Fruit fly (Drosophila melanogaster) whole organism, embryonic: ENCODE data around the gene CG32271.

Experiments
- B-H2 ChIP-seq: fragments of 200-800 bp; sonication (Bioruptor generic); optimal IDR thresholded peaks from 2 replicates; lab custom pipeline; 2018; ENCODE audit warnings: missing biosample characterization, mild to moderate bottlenecking, missing genetic modification characterization
- Bdp1 ChIP-seq: fragments of 200-800 bp; sonication (Bioruptor generic); optimal IDR thresholded peaks from 3 replicates; lab custom pipeline; 2016; ENCODE audit warnings: missing biosample characterization, missing genetic modification characterization
- Bgb ChIP-seq: fragments of 200-800 bp; sonication (Bioruptor generic); IDR thresholded peaks from 2 replicates; pipeline ENCODE4 v1.3.6; 2022; ENCODE audit warnings: missing biosample characterization, missing genetic modification characterization; ENCODE audit not compliant: partially characterized antibody
- BtbVII ChIP-seq: fragments of 200-800 bp; sonication (Bioruptor generic); optimal IDR thresholded peaks from 3 replicates; lab custom pipeline; 2017; ENCODE audit warnings: missing biosample characterization, mild to moderate bottlenecking, missing genetic modification characterization
- CG10366 ChIP-seq: fragments of 200-800 bp; sonication (Bioruptor generic); IDR thresholded peaks from 2 replicates; pipeline ENCODE4 v1.3.6; 2022; ENCODE audit warnings: missing biosample characterization, missing genetic modification characterization
- CG13287 ChIP-seq: fragments of 200-800 bp; sonication (Bioruptor generic); IDR thresholded peaks from 2 replicates; pipeline ENCODE4 v1.3.6; 2022; ENCODE audit warnings: missing biosample characterization, missing genetic modification characterization; ENCODE audit not compliant: partially characterized antibody
- CG16813 ChIP-seq: fragments of 200-800 bp; sonication (Bioruptor generic); IDR thresholded peaks from 3 replicates; pipeline ENCODE4 v1.3.6; 2022; ENCODE audit warnings: missing biosample characterization, missing genetic modification characterization; ENCODE audit not compliant: partially characterized antibody
- CG17359 ChIP-seq: fragments of 200-800 bp; sonication (Bioruptor generic); optimal IDR thresholded peaks from 3 replicates; lab custom pipeline; 2018; ENCODE audit warnings: missing biosample characterization, mild to moderate bottlenecking, missing genetic modification characterization, moderate library complexity
- CG18764 ChIP-seq: fragments of 200-800 bp; sonication (Bioruptor generic); optimal IDR thresholded peaks from 3 replicates; lab custom pipeline; 2016; ENCODE audit warnings: missing biosample characterization, missing genetic modification characterization
- CG2116 ChIP-seq: fragments of 200-800 bp; sonication (Bioruptor generic); optimal IDR thresholded peaks from 3 replicates; lab custom pipeline; 2018; ENCODE audit warnings: missing biosample characterization, mild to moderate bottlenecking, missing genetic modification characterization
- CG2712 ChIP-seq: fragments of 200-800 bp; optimal IDR thresholded peaks from 3 replicates; lab custom pipeline; 2019; ENCODE audit warnings: missing biosample characterization, mild to moderate bottlenecking, missing genetic modification characterization, moderate library complexity
- CG30403 ChIP-seq: fragments of 200-800 bp; sonication (Bioruptor generic); optimal IDR thresholded peaks from 3 replicates; lab custom pipeline; 2016; ENCODE audit warnings: missing biosample characterization, missing genetic modification characterization
- CG31365 ChIP-seq: fragments of 200-800 bp; sonication (Bioruptor generic); optimal IDR thresholded peaks from 2 replicates; lab custom pipeline; 2018; ENCODE audit warnings: missing biosample characterization, mild to moderate bottlenecking, missing genetic modification characterization
- CG32767 ChIP-seq: fragments of 200-800 bp; sonication (Bioruptor generic); IDR thresholded peaks from 2 replicates; pipeline ENCODE4 v1.3.6; 2022; ENCODE audit warnings: missing biosample characterization, missing genetic modification characterization
- CG3281 ChIP-seq: fragments of 200-800 bp; sonication (Bioruptor generic); optimal IDR thresholded peaks from 3 replicates; lab custom pipeline; 2017; ENCODE audit warnings: missing biosample characterization, mild to moderate bottlenecking, missing genetic modification characterization
- CG4617 ChIP-seq: fragments of 200-800 bp; sonication (Bioruptor generic); optimal IDR thresholded peaks from 3 replicates; lab custom pipeline; 2016; ENCODE audit warnings: missing biosample characterization, missing genetic modification characterization, borderline replicate concordance
- CG7839 ChIP-seq: fragments of 200-800 bp; sonication (Bioruptor generic); optimal IDR thresholded peaks from 3 replicates; lab custom pipeline; 2018; ENCODE audit warnings: missing biosample characterization, mild to moderate bottlenecking, missing genetic modification characterization, moderate library complexity
- CG7928 ChIP-seq: fragments of 200-800 bp; sonication (Bioruptor generic); optimal IDR thresholded peaks from 2 replicates; lab custom pipeline; 2017; ENCODE audit warnings: missing biosample characterization, mild to moderate bottlenecking, missing genetic modification characterization
- CG8290 ChIP-seq, 3 experiments: fragments of 200-800 bp; sonication (Bioruptor generic); optimal IDR thresholded peaks; 2 replicates each; lab custom pipeline; 2016 to 2019; ENCODE audit warnings: missing biosample characterization in 3 of 3, missing genetic modification characterization in 3 of 3, mild to moderate bottlenecking in 2 of 3, moderate library complexity in 1 of 3
- CG9797 ChIP-seq: fragments of 200-800 bp; sonication (Bioruptor generic); optimal IDR thresholded peaks from 3 replicates; lab custom pipeline; 2018; ENCODE audit warnings: missing biosample characterization, mild to moderate bottlenecking, missing genetic modification characterization
- CG9932 ChIP-seq: fragments of 200-800 bp; sonication (Bioruptor generic); IDR thresholded peaks from 2 replicates; pipeline ENCODE4 v1.3.6; 2022; ENCODE audit warnings: missing biosample characterization, missing genetic modification characterization
- Dad ChIP-seq: fragments of 200-800 bp; sonication (Bioruptor generic); optimal IDR thresholded peaks from 3 replicates; lab custom pipeline; 2016; ENCODE audit warnings: missing biosample characterization, missing genetic modification characterization
- Dbx ChIP-seq: fragments of 200-800 bp; sonication (Bioruptor generic); IDR thresholded peaks from 3 replicates; pipeline ENCODE4 v1.3.6; 2022; ENCODE audit warnings: missing biosample characterization, missing genetic modification characterization
- Dek ChIP-seq: fragments of 200-800 bp; sonication (Bioruptor generic); optimal IDR thresholded peaks from 3 replicates; lab custom pipeline; 2019; ENCODE audit warnings: missing biosample characterization, mild to moderate bottlenecking, missing genetic modification characterization, moderate library complexity
- Dll ChIP-seq: fragments of 200-800 bp; sonication (Bioruptor generic); IDR thresholded peaks from 4 replicates; pipeline ENCODE4 v1.3.6; 2022; ENCODE audit warnings: missing biosample characterization, missing genetic modification characterization; ENCODE audit not compliant: partially characterized antibody
- H2.0 ChIP-seq: fragments of 200-800 bp; sonication (Bioruptor generic); IDR thresholded peaks from 2 replicates; pipeline ENCODE4 v1.3.6; 2022; ENCODE audit warnings: missing biosample characterization, missing genetic modification characterization
- HmgD ChIP-seq: fragments of 200-800 bp; sonication (Bioruptor generic); optimal IDR thresholded peaks from 3 replicates; lab custom pipeline; 2016; ENCODE audit warnings: missing biosample characterization, missing genetic modification characterization
- HmgZ ChIP-seq: fragments of 200-800 bp; sonication (Bioruptor generic); optimal IDR thresholded peaks from 2 replicates; lab custom pipeline; 2018; ENCODE audit warnings: missing biosample characterization, mild to moderate bottlenecking, missing genetic modification characterization
- Hr3 ChIP-seq: fragments of 200-800 bp; sonication (Bioruptor generic); optimal IDR thresholded peaks from 3 replicates; lab custom pipeline; 2016; ENCODE audit warnings: missing biosample characterization, missing genetic modification characterization
- Hr51 ChIP-seq, 2 experiments: fragments of 200-800 bp; sonication (Bioruptor generic); optimal IDR thresholded peaks; 2 replicates in 1 of 2; 3 replicates in 1 of 2; lab custom pipeline; 2016 to 2018; ENCODE audit warnings: missing biosample characterization in 2 of 2, missing genetic modification characterization in 2 of 2, mild to moderate bottlenecking in 1 of 2, moderate library complexity in 1 of 2
- Lhr ChIP-seq: fragments of 200-800 bp; sonication (Bioruptor generic); optimal IDR thresholded peaks from 3 replicates; lab custom pipeline; 2017; ENCODE audit warnings: mild to moderate bottlenecking, missing biosample characterization, missing genetic modification reagents, missing genetic modification characterization
- Rfx ChIP-seq: fragments of 200-800 bp; sonication (Bioruptor generic); IDR thresholded peaks from 2 replicates; pipeline ENCODE4 v1.3.6; 2022; ENCODE audit warnings: missing biosample characterization, missing genetic modification characterization
- Sin3A ChIP-seq: fragments of >200 bp; optimal IDR thresholded peaks from 2 replicates; lab custom pipeline; 2018
- Spps ChIP-seq: fragments of 200-800 bp; sonication (Bioruptor generic); optimal IDR thresholded peaks from 2 replicates; lab custom pipeline; 2018; ENCODE audit warnings: missing biosample characterization, mild to moderate bottlenecking, missing genetic modification characterization
- Stat92E ChIP-seq, 3 experiments: fragments of >200 bp in 2 of 3; fragments of 200-800 bp in 1 of 3; sonication (Bioruptor generic) in 1 of 3; optimal IDR thresholded peaks; 2 replicates each; lab custom pipeline; 2017 to 2019; ENCODE audit warnings: missing biosample characterization in 3 of 3, missing genetic modification characterization in 3 of 3, mild to moderate bottlenecking in 1 of 3, moderate library complexity in 1 of 3
- ato ChIP-seq: fragments of 200-800 bp; sonication (Bioruptor generic); IDR thresholded peaks from 2 replicates; pipeline ENCODE4 v1.3.6; 2022; ENCODE audit warnings: missing biosample characterization, missing genetic modification characterization; ENCODE audit not compliant: partially characterized antibody
- btn ChIP-seq: fragments of 200-800 bp; sonication (Bioruptor generic); optimal IDR thresholded peaks from 2 replicates; lab custom pipeline; 2016; ENCODE audit warnings: missing biosample characterization, missing genetic modification characterization
- chinmo ChIP-seq: fragments of 200-800 bp; sonication (Bioruptor generic); IDR thresholded peaks from 4 replicates; pipeline ENCODE4 v1.3.6; 2022; ENCODE audit warnings: missing biosample characterization, missing genetic modification characterization; ENCODE audit not compliant: partially characterized antibody
- da ChIP-seq: fragments of 200-800 bp; sonication (Bioruptor generic); optimal IDR thresholded peaks from 2 replicates; lab custom pipeline; 2016; ENCODE audit warnings: missing biosample characterization, missing genetic modification characterization
- gce ChIP-seq: fragments of 200-800 bp; sonication (Bioruptor generic); IDR thresholded peaks from 3 replicates; pipeline ENCODE4 v1.3.6; 2022; ENCODE audit warnings: missing biosample characterization, missing genetic modification characterization
- hb ChIP-seq: fragments of 200-800 bp; sonication (Bioruptor generic); IDR thresholded peaks from 3 replicates; pipeline ENCODE4 v1.3.6; 2022; ENCODE audit warnings: missing biosample characterization, missing genetic modification characterization; ENCODE audit not compliant: partially characterized antibody
- ken ChIP-seq: fragments of 200-800 bp; sonication (Bioruptor generic); IDR thresholded peaks from 3 replicates; pipeline ENCODE4 v1.3.6; 2022; ENCODE audit warnings: missing biosample characterization, missing genetic modification characterization
- p53 ChIP-seq: fragments of 200-800 bp; sonication (Bioruptor generic); optimal IDR thresholded peaks from 2 replicates; lab custom pipeline; 2016; ENCODE audit warnings: missing biosample characterization, missing genetic modification characterization
- pb ChIP-seq: fragments of 200-800 bp; sonication (Bioruptor generic); optimal IDR thresholded peaks from 3 replicates; lab custom pipeline; 2016; ENCODE audit warnings: missing biosample characterization, missing genetic modification characterization
- row ChIP-seq: fragments of 200-800 bp; sonication (Bioruptor generic); IDR thresholded peaks from 3 replicates; pipeline ENCODE4 v1.3.6; 2022; ENCODE audit warnings: missing biosample characterization, missing genetic modification characterization
- tx ChIP-seq: fragments of 200-800 bp; sonication (Bioruptor generic); optimal IDR thresholded peaks from 2 replicates; lab custom pipeline; 2016; ENCODE audit warnings: missing biosample characterization, missing genetic modification characterization
- unc-4 ChIP-seq: fragments of 200-800 bp; sonication (Bioruptor generic); IDR thresholded peaks from 2 replicates; pipeline ENCODE4 v1.3.6; 2022; ENCODE audit warnings: missing biosample characterization, missing genetic modification characterization; ENCODE audit not compliant: partially characterized antibody

Gene CG32271

dm6 chr3L:3239033-3239752 lies 36.2 kb upstream of the CG32271 start, which contains the start of gene CG17746 (continued):
- peak; percentile 91 for TF ChIP-seq CG4617 (GFP tag; lab: Kevin White, UChicago)
- no peak for TF ChIP-seq btn
- TF ChIP-seq Hr3 (GFP tag; lab: Kevin White, UChicago) = peak; percentile 41
- TF ChIP-seq CG2712 (tag; lab: Kevin White, UChicago) = peak; percentile 56
- TF ChIP-seq gce (GFP tag; lab: Robert Waterston, UW) = no peak
- peak; percentile 41; the same call in 1 of the 2 replicates for TF ChIP-seq unc-4 (GFP tag; lab: Robert Waterston, UW)
- no peak for TF ChIP-seq Spps
- peak; percentile 39 for TF ChIP-seq CG2116 (GFP tag; lab: Kevin White, UChicago)
- peak in 1 of 2 experiments; percentile 78 for TF ChIP-seq Hr51 (GFP tag; optimal IDR thresholded peaks at IDR 0.05; lab: Kevin White, UChicago)
- TF ChIP-seq da (GFP tag; lab: Kevin White, UChicago) = peak; percentile 25
- no peak for TF ChIP-seq row
- TF ChIP-seq ken (GFP tag; lab: Robert Waterston, UW) = peak; percentile 64; the same call in 2 of the 3 replicates
- TF ChIP-seq Dad = peak; percentile 41
- peak; percentile 92 for TF ChIP-seq Lhr (GFP tag; lab: Kevin White, UChicago)
- peak; percentile 48 for TF ChIP-seq tx (GFP tag; lab: Kevin White, UChicago)
- peak; percentile 59 for TF ChIP-seq p53 (GFP tag; lab: Kevin White, UChicago)
- TF ChIP-seq Bgb (GFP tag; lab: Robert Waterston, UW) = peak; percentile 58
- TF ChIP-seq CG16813 (GFP tag; lab: Robert Waterston, UW) = peak; percentile 60; the same call in 2 of the 3 replicates
- peak; percentile 74 for TF ChIP-seq CG9932 (GFP tag; lab: Robert Waterston, UW)
- TF ChIP-seq CG9797 (GFP tag; lab: Kevin White, UChicago) = peak; percentile 93
- peak in 1 of 3 experiments; percentile 38 for TF ChIP-seq Stat92E (GFP tag; optimal IDR thresholded peaks at IDR 0.05; lab: Kevin White, UChicago)
- peak; percentile 64 for TF ChIP-seq Sin3A (lab: Kevin White, UChicago)
- peak; percentile 0 for TF ChIP-seq BtbVII
- peak; percentile 79 for TF ChIP-seq Rfx (GFP tag; lab: Robert Waterston, UW)
- 0 out of 2 replicates have a peak, but pooled peaks have one; percentile 9 for TF ChIP-seq H2.0 (GFP tag; lab: Robert Waterston, UW)
- no peak for TF ChIP-seq CG18764 (GFP tag; lab: Kevin White, UChicago)
- no peak for TF ChIP-seq CG10366 (GFP tag; lab: Robert Waterston, UW)
- peak; percentile 67 for TF ChIP-seq B-H2 (GFP tag; lab: Kevin White, UChicago)
- no peak for TF ChIP-seq CG32767 (GFP tag; lab: Robert Waterston, UW)
- TF ChIP-seq Bdp1 = peak; percentile 56
- peak; percentile 52; the same call in 2 of the 3 replicates for TF ChIP-seq Dbx (GFP tag; lab: Robert Waterston, UW)
- peak; percentile 14 for TF ChIP-seq pb
- peak; percentile 22; the same call in 1 of the 3 replicates for TF ChIP-seq hb (GFP tag; lab: Robert Waterston, UW)
- peak; percentile 57; the same call in 3 of the 4 replicates for TF ChIP-seq Dll (GFP tag; lab: Robert Waterston, UW)
- TF ChIP-seq CG30403 (GFP tag; lab: Kevin White, UChicago) = peak; percentile 60
- peak; percentile 21 for TF ChIP-seq CG17359 (tag; lab: Kevin White, UChicago)
- peak; percentile 72 for TF ChIP-seq CG13287 (GFP tag; lab: Robert Waterston, UW)
- no peak for TF ChIP-seq CG7839 (tag; lab: Kevin White, UChicago)
- peak; percentile 50; the same call in 1 of the 2 replicates for TF ChIP-seq ato (GFP tag; lab: Robert Waterston, UW)
- TF ChIP-seq CG31365 (tag; lab: Kevin White, UChicago) = peak; percentile 35
- TF ChIP-seq HmgZ (tag; lab: Kevin White, UChicago) = peak; percentile 81
- 0 out of 4 replicates have a peak, but pooled peaks have one; percentile 54 for TF ChIP-seq chinmo (GFP tag; lab: Robert Waterston, UW)
- peak; percentile 8 for TF ChIP-seq CG3281 (GFP tag; lab: Kevin White, UChicago)
- peak; percentile 46 for TF ChIP-seq CG8290 (GFP tag; optimal IDR thresholded peaks at IDR 0.05; lab: Kevin White, UChicago)
- TF ChIP-seq CG8290 (tag; optimal IDR thresholded peaks at IDR 0.05; lab: Kevin White, UChicago) = no peak
- TF ChIP-seq CG7928 (GFP tag; lab: Kevin White, UChicago) = peak; percentile 41
- TF ChIP-seq HmgD (GFP tag; lab: Kevin White, UChicago) = peak; percentile 53
- peak; percentile 54 for TF ChIP-seq Dek (tag; lab: Kevin White, UChicago)
